Worm (Caenorhabditis elegans) whole organism, L4 larva: Measurements from ENCODE around the gene ugt-51.
A peak's percentile ranks its signal among the peaks of the same experiment; 100 is the strongest.

Source experiments
- F10B5.3 ChIP-seq: sonication (generic microtip); optimal IDR thresholded peaks from 2 replicates; lab custom pipeline; 2016; ENCODE audit warnings: mild to moderate bottlenecking, missing genetic modification characterization, missing compliant biosample characterization
- F49E8.2 ChIP-seq: sonication (generic microtip); optimal IDR thresholded peaks from 2 replicates; lab custom pipeline; 2016; ENCODE audit warnings: missing compliant biosample characterization, mild to moderate bottlenecking, missing genetic modification characterization, borderline replicate concordance
- T20F7.1 ChIP-seq: fragments of 200-800 bp; sonication (Bioruptor generic); optimal IDR thresholded peaks from 2 replicates; lab custom pipeline; 2018; ENCODE audit warnings: mild to moderate bottlenecking, missing genetic modification characterization, missing compliant biosample characterization
- T26A8.4 ChIP-seq: fragments of 200-800 bp; sonication (Bioruptor generic); IDR thresholded peaks from 2 replicates; pipeline ENCODE4 v1.3.6; 2022; ENCODE audit warnings: missing genetic modification characterization, missing compliant biosample characterization
- Y5F2A.4 ChIP-seq: fragments of 200-800 bp; sonication (Bioruptor generic); optimal IDR thresholded peaks from 2 replicates; lab custom pipeline; 2018; ENCODE audit warnings: mild to moderate bottlenecking, missing genetic modification characterization, missing compliant biosample characterization
- Y75B8A.6 ChIP-seq: fragments of 200-800 bp; sonication (Bioruptor generic); IDR thresholded peaks from 2 replicates; pipeline ENCODE4 v1.3.6; 2022; ENCODE audit warnings: missing genetic modification reagents, missing genetic modification characterization, missing compliant biosample characterization
- ZK337.2 ChIP-seq: fragments of 200-800 bp; sonication (Bioruptor generic); IDR thresholded peaks from 2 replicates; pipeline ENCODE4 v1.3.6; 2022; ENCODE audit warnings: missing genetic modification reagents, missing genetic modification characterization, missing compliant biosample characterization
- ceh-20 ChIP-seq: fragments of 200-800 bp; sonication (Bioruptor generic); IDR thresholded peaks from 2 replicates; pipeline ENCODE4 v1.3.6; 2022; ENCODE audit warnings: missing genetic modification reagents, missing genetic modification characterization, missing compliant biosample characterization
- ceh-82 ChIP-seq: sonication (generic microtip); optimal IDR thresholded peaks from 2 replicates; lab custom pipeline; 2017; ENCODE audit warnings: missing biosample characterization, missing genetic modification characterization
- daf-16 ChIP-seq, 3 experiments: sonication (generic microtip); optimal IDR thresholded peaks; 2 replicates each; lab custom pipeline; 2016 to 2017; ENCODE audit warnings: missing genetic modification characterization in 3 of 3, missing genetic modification reagents in 3 of 3, mild to moderate bottlenecking in 2 of 3, missing compliant biosample characterization in 2 of 3, missing biosample characterization in 1 of 3, moderate library complexity in 1 of 3
- daf-8 ChIP-seq: fragments of 200-800 bp; sonication (Bioruptor generic); IDR thresholded peaks from 2 replicates; pipeline ENCODE4 v1.3.6; 2022; ENCODE audit warnings: missing genetic modification characterization, missing compliant biosample characterization
- dmd-6 ChIP-seq: fragments of 200-800 bp; sonication (Bioruptor generic); IDR thresholded peaks from 2 replicates; pipeline ENCODE4 v1.3.6; 2022; ENCODE audit warnings: missing genetic modification reagents, missing genetic modification characterization, missing compliant biosample characterization
- dve-1 ChIP-seq: sonication (generic microtip); optimal IDR thresholded peaks from 2 replicates; lab custom pipeline; 2017; ENCODE audit warnings: antibody characterized with exemption, mild to moderate bottlenecking, missing genetic modification characterization, missing compliant biosample characterization; ENCODE audit not compliant: insufficient read depth
- hif-1 ChIP-seq, 2 experiments: sonication (generic microtip); optimal IDR thresholded peaks; 2 replicates each; lab custom pipeline; 2016 to 2017; ENCODE audit warnings: missing compliant biosample characterization in 2 of 2, missing genetic modification characterization in 2 of 2, missing genetic modification reagents in 2 of 2, missing genotype in 2 of 2, mild to moderate bottlenecking in 1 of 2
- hlh-11 ChIP-seq: fragments of 200-800 bp; sonication (Bioruptor generic); optimal IDR thresholded peaks from 2 replicates; lab custom pipeline; 2018; ENCODE audit warnings: mild to moderate bottlenecking, missing genetic modification characterization, missing compliant biosample characterization
- hlh-30 ChIP-seq: sonication (generic microtip); optimal IDR thresholded peaks from 2 replicates; lab custom pipeline; 2017; ENCODE audit warnings: antibody characterized with exemption, mild to moderate bottlenecking, missing genetic modification characterization, missing compliant biosample characterization; ENCODE audit not compliant: insufficient read depth
- lin-1 ChIP-seq: fragments of 200-800 bp; sonication (Bioruptor generic); IDR thresholded peaks from 2 replicates; pipeline ENCODE4 v1.3.6; 2022; ENCODE audit warnings: missing genetic modification reagents, missing genetic modification characterization, missing compliant biosample characterization
- lir-3 ChIP-seq: sonication (generic microtip); optimal IDR thresholded peaks from 2 replicates; lab custom pipeline; 2016; ENCODE audit warnings: mild to moderate bottlenecking, missing genetic modification characterization, missing compliant biosample characterization
- madf-5 ChIP-seq, 2 experiments: fragments of 200-800 bp; sonication (Bioruptor generic); IDR thresholded peaks; 2 replicates each; pipeline ENCODE4 v1.3.6; 2022; ENCODE audit warnings: missing compliant biosample characterization in 2 of 2, missing genetic modification characterization in 2 of 2
- mxl-2 ChIP-seq: fragments of 200-800 bp; sonication (Bioruptor generic); conservative IDR thresholded peaks from 2 replicates; pipeline ENCODE4 v1.3.6; 2022; ENCODE audit warnings: missing genetic modification reagents, missing genetic modification characterization, missing compliant biosample characterization
- nhr-102 ChIP-seq: sonication (generic microtip); optimal IDR thresholded peaks from 2 replicates; lab custom pipeline; 2016; ENCODE audit warnings: mild to moderate bottlenecking, missing genetic modification characterization, moderate library complexity, missing compliant biosample characterization
- nhr-11 ChIP-seq: fragments of 150-350 bp; optimal IDR thresholded peaks from 2 replicates; lab custom pipeline; 2014; ENCODE audit warnings: missing biosample characterization, missing genetic modification characterization
- nhr-111 ChIP-seq: fragments of 200-800 bp; sonication (Bioruptor generic); optimal IDR thresholded peaks from 2 replicates; lab custom pipeline; 2018; ENCODE audit warnings: mild to moderate bottlenecking, missing genetic modification characterization, missing compliant biosample characterization
- nhr-28 ChIP-seq: fragments of 150-350 bp; optimal IDR thresholded peaks from 2 replicates; lab custom pipeline; 2014; ENCODE audit warnings: missing biosample characterization, missing genetic modification characterization
- nhr-48 ChIP-seq: sonication (generic microtip); optimal IDR thresholded peaks from 2 replicates; lab custom pipeline; 2016; ENCODE audit warnings: mild to moderate bottlenecking, missing genetic modification characterization, missing compliant biosample characterization
- nhr-76 ChIP-seq: fragments of 150-350 bp; optimal IDR thresholded peaks from 2 replicates; lab custom pipeline; 2014; ENCODE audit warnings: missing biosample characterization, missing genetic modification characterization
- nhr-77 ChIP-seq: fragments of 150-350 bp; optimal IDR thresholded peaks from 2 replicates; lab custom pipeline; 2014; ENCODE audit warnings: missing biosample characterization, missing genetic modification characterization
- php-3 ChIP-seq: fragments of 200-800 bp; sonication (Bioruptor generic); IDR thresholded peaks from 2 replicates; pipeline ENCODE4 v1.3.6; 2022; ENCODE audit warnings: missing genetic modification reagents, missing genetic modification characterization, missing compliant biosample characterization
- pqm-1 ChIP-seq: sonication (generic microtip); optimal IDR thresholded peaks from 2 replicates; lab custom pipeline; 2017; ENCODE audit warnings: missing biosample characterization, missing genetic modification characterization
- set-16 ChIP-seq: fragments of 200-800 bp; sonication (Bioruptor generic); IDR thresholded peaks from 2 replicates; pipeline ENCODE4 v1.3.6; 2022; ENCODE audit warnings: missing genetic modification reagents, missing genetic modification characterization, missing compliant biosample characterization
- snpc-1.2 ChIP-seq: fragments of 200-800 bp; sonication (Bioruptor generic); IDR thresholded peaks from 2 replicates; pipeline ENCODE4 v1.3.6; 2022; ENCODE audit warnings: missing genetic modification reagents, missing genetic modification characterization, missing compliant biosample characterization
- tra-1 ChIP-seq: fragments of 200-800 bp; sonication (Bioruptor generic); IDR thresholded peaks from 2 replicates; pipeline ENCODE4 v1.3.6; 2022; ENCODE audit warnings: missing genetic modification reagents, missing genetic modification characterization, missing compliant biosample characterization
- unc-39 ChIP-seq: sonication (generic microtip); optimal IDR thresholded peaks from 2 replicates; lab custom pipeline; 2017; ENCODE audit warnings: missing biosample characterization, missing genetic modification characterization
- unc-62 ChIP-seq, 3 experiments: fragments of 150-350 bp in 1 of 3; sonication (generic microtip); optimal IDR thresholded peaks in 2 of 3; peaks in 1 of 3; 1 replicate in 1 of 3; 2 replicates in 2 of 3; lab custom pipeline; 2014 to 2017; ENCODE audit warnings: missing biosample characterization in 3 of 3, missing genetic modification characterization in 3 of 3, missing genetic modification reagents in 3 of 3, missing genotype in 1 of 3
- vab-7 ChIP-seq: fragments of 200-800 bp; sonication (Bioruptor generic); IDR thresholded peaks from 2 replicates; pipeline ENCODE4 v1.3.6; 2022; ENCODE audit warnings: missing genetic modification reagents, missing genetic modification characterization, missing compliant biosample characterization
- zag-1 ChIP-seq: fragments of 150-350 bp; optimal IDR thresholded peaks from 2 replicates; lab custom pipeline; 2014; ENCODE audit warnings: missing biosample characterization, missing genetic modification characterization
- zip-11 ChIP-seq: fragments of 200-800 bp; sonication (Bioruptor generic); IDR thresholded peaks from 2 replicates; pipeline ENCODE4 v1.3.6; 2022; ENCODE audit warnings: missing genetic modification characterization, missing compliant biosample characterization
- ztf-7 ChIP-seq: fragments of 150-350 bp; optimal IDR thresholded peaks from 2 replicates; lab custom pipeline; 2014; ENCODE audit warnings: missing biosample characterization, missing genetic modification characterization

The ugt-51 gene

DNA sequence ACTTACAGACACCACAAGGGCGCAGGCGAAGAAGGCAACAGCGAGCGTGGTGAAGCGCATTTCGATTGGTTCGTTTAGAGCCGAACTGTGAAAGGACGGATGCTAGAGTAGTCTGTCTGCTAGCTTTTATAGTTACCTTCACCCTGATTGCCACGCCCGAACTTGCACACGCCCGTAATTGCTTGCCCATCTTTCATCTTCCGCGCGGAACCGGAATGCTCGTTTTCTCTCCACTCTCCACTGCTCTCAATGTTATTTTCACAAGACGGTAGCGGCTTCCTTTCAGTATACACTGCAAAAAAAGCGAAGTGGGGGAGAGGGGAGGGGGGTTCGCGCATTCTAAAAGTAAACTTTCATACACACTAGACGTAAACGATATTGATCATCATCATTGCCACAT, 17.4 kb upstream of the ugt-51 start, which contains the start of gene abu-8 (continued):
- TF ChIP-seq Y75B8A.6 (GFP tag; lab: Robert Waterston, UW), result no peak

DNA sequence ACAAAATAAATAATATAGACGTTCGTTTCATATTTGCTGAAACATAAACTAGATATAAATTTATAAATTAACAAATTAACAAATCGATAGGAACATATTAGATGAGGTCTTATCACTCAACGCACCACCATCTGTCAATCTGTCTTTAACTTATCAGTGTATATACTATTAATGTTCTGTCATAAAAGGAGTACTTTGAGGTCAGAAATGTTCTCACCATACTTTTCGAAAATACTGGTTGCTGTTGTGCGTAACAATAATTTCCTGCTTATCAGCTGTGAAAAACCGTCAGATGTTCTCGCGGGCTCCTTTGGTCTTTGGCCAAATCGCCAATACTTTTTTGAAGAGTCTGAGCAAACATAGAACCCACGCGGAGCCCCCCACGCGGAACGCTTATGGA, 15.4 kb upstream of the ugt-51 start, which contains the start of gene C03A7.13:
C03A7.13 (minus strand) TSS at position 43 of the 400 bp plus-strand sequence.
- TF ChIP-seq hlh-11 (peak; percentile 77), tra-1 (GFP tag; lab: Robert Waterston, UW) (peak; percentile 59; the same call in 1 of the 2 replicates), lin-1 (GFP tag; lab: Robert Waterston, UW) (0 out of 2 replicates have a peak, but pooled peaks have one; percentile 26), Y5F2A.4 (GFP tag; lab: Kevin White, UChicago) (no peak), nhr-28 (tag; lab: Kevin White, UChicago) (peak; percentile 89), daf-8 (GFP tag; lab: Robert Waterston, UW) (no peak), dmd-6 (GFP tag; lab: Robert Waterston, UW) (peak; percentile 92), lir-3 (tag; lab: Kevin White, UChicago) (no peak), nhr-111 (GFP tag; lab: Kevin White, UChicago) (no peak), ceh-20 (GFP tag; lab: Robert Waterston, UW) (0 out of 2 replicates have a peak, but pooled peaks have one; percentile 20), php-3 (GFP tag; lab: Robert Waterston, UW) (peak; percentile 90), nhr-77 (peak; percentile 86), ztf-7 (tag; lab: Kevin White, UChicago) (no peak), nhr-48 (peak; percentile 81), nhr-102 (tag; lab: Kevin White, UChicago) (peak; percentile 58), zag-1 (tag; lab: Kevin White, UChicago) (no peak), daf-16 (GFP tag; optimal IDR thresholded peaks at IDR 0.05; lab: Kevin White, UChicago) (peak in 1 of 2 experiments; percentile 40), daf-16 (tag; optimal IDR thresholded peaks at IDR 0.05; lab: Kevin White, UChicago) (peak; percentile 89), hlh-30 (tag; lab: Kevin White, UChicago) (no peak), unc-62 (GFP tag; optimal IDR thresholded peaks at IDR 0.05 in 1 of 2; lab: Kevin White, UChicago) (peak in 1 of 2 experiments; percentile 2), unc-62 (tag; optimal IDR thresholded peaks at IDR 0.05; lab: Kevin White, UChicago) (no peak), T26A8.4 (no peak), dve-1 (peak; percentile 93), pqm-1 (tag; lab: Kevin White, UChicago) (peak; percentile 78)
- TF ChIP-seq, all 104 proteins: peak for 14

DNA sequence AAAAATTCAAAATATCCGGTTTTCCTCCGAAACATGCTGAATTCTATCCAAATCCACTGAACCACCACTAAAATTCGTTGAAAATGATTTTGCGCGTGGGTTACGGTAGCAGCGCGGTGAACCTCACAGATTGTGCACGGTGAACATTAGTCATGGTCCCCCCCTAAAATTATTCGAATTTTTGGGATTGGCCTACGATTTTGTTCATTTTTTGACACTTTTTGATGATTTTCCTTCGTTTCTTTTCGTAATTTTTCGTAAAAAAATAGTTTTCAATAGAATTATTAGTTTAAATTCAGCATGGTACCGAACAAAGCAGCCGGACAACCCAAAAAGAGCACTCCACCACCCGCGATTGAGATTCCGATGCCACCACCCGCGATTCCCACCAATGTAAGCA, 4.5 kb upstream of the ugt-51 start, which contains the start of gene C03A7.2:
C03A7.2 (plus strand) TSS at position 301 of the 400 bp plus-strand sequence.
- TF ChIP-seq ZK337.2 (GFP tag; lab: Robert Waterston, UW), result no peak
- no peak for TF ChIP-seq F49E8.2 (tag; lab: Kevin White, UChicago)
- TF ChIP-seq ztf-7 (tag; lab: Kevin White, UChicago), result no peak
- TF ChIP-seq T20F7.1 (GFP tag; lab: Kevin White, UChicago), result no peak
- TF ChIP-seq snpc-1.2, result no peak
- no peak for TF ChIP-seq hif-1 (tag; optimal IDR thresholded peaks at IDR 0.05; lab: Kevin White, UChicago)
- TF ChIP-seq nhr-11 (tag; lab: Kevin White, UChicago), result no peak
- TF ChIP-seq unc-39 (tag; lab: Kevin White, UChicago), result no peak
- no peak for TF ChIP-seq ceh-82 (tag; lab: Kevin White, UChicago)
- TF ChIP-seq set-16 (GFP tag; lab: Robert Waterston, UW), result no peak
- no peak for TF ChIP-seq madf-5 (GFP tag; IDR thresholded peaks at IDR 0.05; lab: Robert Waterston, UW)
- no peak for TF ChIP-seq F10B5.3 (tag; lab: Kevin White, UChicago)
- TF ChIP-seq zip-11 (GFP tag; lab: Robert Waterston, UW), result no peak
- TF ChIP-seq vab-7 (GFP tag; lab: Robert Waterston, UW), result no peak
- no peak for TF ChIP-seq nhr-76
- no peak for TF ChIP-seq mxl-2 (GFP tag; lab: Robert Waterston, UW)
- TF ChIP-seq, all 104 proteins: peak for 0
